Fruit fly (Drosophila melanogaster) whole organism, embryonic: ENCODE data around the gene CG11842.

ENCODE experiments used
- Abd-B ChIP-seq: fragments of 200-800 bp; sonication (Bioruptor generic); optimal IDR thresholded peaks from 2 replicates; lab custom pipeline; 2018; ENCODE audit warnings: missing biosample characterization, mild to moderate bottlenecking, missing genetic modification characterization, moderate library complexity
- Atf6 ChIP-seq: fragments of 200-800 bp; sonication (Bioruptor generic); IDR thresholded peaks from 2 replicates; pipeline ENCODE4 v1.3.6; 2022; ENCODE audit warnings: missing biosample characterization, missing genetic modification characterization
- Bdp1 ChIP-seq: fragments of 200-800 bp; sonication (Bioruptor generic); optimal IDR thresholded peaks from 3 replicates; lab custom pipeline; 2016; ENCODE audit warnings: missing biosample characterization, missing genetic modification characterization
- CG10209 ChIP-seq: fragments of 200-800 bp; sonication (Bioruptor generic); optimal IDR thresholded peaks from 3 replicates; lab custom pipeline; 2017; ENCODE audit warnings: missing biosample characterization, mild to moderate bottlenecking, missing genetic modification characterization, missing genetic modification reagents
- CG11504 ChIP-seq: fragments of 200-800 bp; sonication (Bioruptor generic); optimal IDR thresholded peaks from 3 replicates; lab custom pipeline; 2019; ENCODE audit warnings: missing biosample characterization, mild to moderate bottlenecking, missing genetic modification characterization, moderate library complexity
- CG12391 ChIP-seq: fragments of 200-800 bp; sonication (Bioruptor generic); optimal IDR thresholded peaks from 3 replicates; lab custom pipeline; 2018; ENCODE audit warnings: missing biosample characterization, mild to moderate bottlenecking, missing genetic modification characterization, moderate library complexity
- CG13287 ChIP-seq: fragments of 200-800 bp; sonication (Bioruptor generic); IDR thresholded peaks from 2 replicates; pipeline ENCODE4 v1.3.6; 2022; ENCODE audit warnings: missing biosample characterization, missing genetic modification characterization; ENCODE audit not compliant: partially characterized antibody
- CG13296 ChIP-seq: fragments of 200-800 bp; sonication (Bioruptor generic); optimal IDR thresholded peaks from 3 replicates; lab custom pipeline; 2018; ENCODE audit warnings: missing biosample characterization, mild to moderate bottlenecking, missing genetic modification characterization
- CG14050 ChIP-seq: fragments of 200-800 bp; sonication (Bioruptor generic); IDR thresholded peaks from 3 replicates; pipeline ENCODE4 v1.3.6; 2022; ENCODE audit warnings: missing biosample characterization, missing genetic modification characterization
- CG15479 ChIP-seq: fragments of 200-800 bp; sonication (Bioruptor generic); optimal IDR thresholded peaks from 3 replicates; lab custom pipeline; 2019; ENCODE audit warnings: missing biosample characterization, mild to moderate bottlenecking, missing genetic modification characterization, moderate library complexity
- CG17912 ChIP-seq: fragments of 200-800 bp; sonication (Bioruptor generic); optimal IDR thresholded peaks from 2 replicates; lab custom pipeline; 2018; ENCODE audit warnings: missing biosample characterization, mild to moderate bottlenecking, missing genetic modification characterization
- CG34224 ChIP-seq: fragments of 200-800 bp; sonication (Bioruptor generic); IDR thresholded peaks from 3 replicates; pipeline ENCODE4 v1.3.6; 2022; ENCODE audit warnings: missing biosample characterization, missing genetic modification characterization; ENCODE audit not compliant: partially characterized antibody
- CG4360 ChIP-seq: fragments of 200-800 bp; sonication (Bioruptor generic); IDR thresholded peaks from 2 replicates; pipeline ENCODE4 v1.3.6; 2022; ENCODE audit warnings: missing biosample characterization, missing genetic modification characterization
- CG6175 ChIP-seq: fragments of 200-800 bp; sonication (Bioruptor generic); IDR thresholded peaks from 3 replicates; pipeline ENCODE4 v1.3.6; 2022; ENCODE audit warnings: missing biosample characterization, missing genetic modification characterization
- CG7271 ChIP-seq: fragments of 200-800 bp; sonication (Bioruptor generic); optimal IDR thresholded peaks from 2 replicates; lab custom pipeline; 2018; ENCODE audit warnings: missing biosample characterization, mild to moderate bottlenecking, missing genetic modification characterization, moderate library complexity
- CG7786 ChIP-seq: fragments of 200-800 bp; sonication (Bioruptor generic); optimal IDR thresholded peaks from 2 replicates; lab custom pipeline; 2016; ENCODE audit warnings: missing biosample characterization, missing genetic modification characterization
- CG7928 ChIP-seq: fragments of 200-800 bp; sonication (Bioruptor generic); optimal IDR thresholded peaks from 2 replicates; lab custom pipeline; 2017; ENCODE audit warnings: missing biosample characterization, mild to moderate bottlenecking, missing genetic modification characterization
- CG8290 ChIP-seq, 3 experiments: fragments of 200-800 bp; sonication (Bioruptor generic); optimal IDR thresholded peaks; 2 replicates each; lab custom pipeline; 2016 to 2019; ENCODE audit warnings: missing biosample characterization in 3 of 3, missing genetic modification characterization in 3 of 3, mild to moderate bottlenecking in 2 of 3, moderate library complexity in 1 of 3
- CG8765 ChIP-seq: fragments of 200-800 bp; sonication (Bioruptor generic); IDR thresholded peaks from 2 replicates; pipeline ENCODE4 v1.3.6; 2022; ENCODE audit warnings: missing biosample characterization, missing genetic modification characterization
- CG9932 ChIP-seq: fragments of 200-800 bp; sonication (Bioruptor generic); IDR thresholded peaks from 2 replicates; pipeline ENCODE4 v1.3.6; 2022; ENCODE audit warnings: missing biosample characterization, missing genetic modification characterization
- Dfd ChIP-seq, 2 experiments: fragments of >200 bp; optimal IDR thresholded peaks; 2 replicates each; lab custom pipeline; 2017; ENCODE audit warnings: missing biosample characterization in 2 of 2, missing genetic modification characterization in 2 of 2
- Gug ChIP-seq: fragments of 200-800 bp; sonication (Bioruptor generic); IDR thresholded peaks from 4 replicates; pipeline ENCODE4 v1.3.6; 2022; ENCODE audit warnings: missing biosample characterization, missing genetic modification characterization
- HmgZ ChIP-seq: fragments of 200-800 bp; sonication (Bioruptor generic); optimal IDR thresholded peaks from 2 replicates; lab custom pipeline; 2018; ENCODE audit warnings: missing biosample characterization, mild to moderate bottlenecking, missing genetic modification characterization
- Jarid2 ChIP-seq: fragments of 200-800 bp; sonication (Bioruptor generic); optimal IDR thresholded peaks from 3 replicates; lab custom pipeline; 2017; ENCODE audit warnings: mild to moderate bottlenecking, missing biosample characterization, missing genetic modification reagents, missing genetic modification characterization
- Mad ChIP-seq: fragments of 200-800 bp; sonication (Bioruptor generic); optimal IDR thresholded peaks from 2 replicates; lab custom pipeline; 2016; ENCODE audit warnings: missing biosample characterization, missing genetic modification characterization
- Max ChIP-seq: fragments of 200-800 bp; sonication (Bioruptor generic); optimal IDR thresholded peaks from 2 replicates; lab custom pipeline; 2016; ENCODE audit warnings: missing biosample characterization, mild to moderate bottlenecking, missing genetic modification characterization
- Mes4 ChIP-seq: fragments of 200-800 bp; sonication (Bioruptor generic); optimal IDR thresholded peaks from 2 replicates; lab custom pipeline; 2016; ENCODE audit warnings: missing biosample characterization, missing genetic modification characterization
- Neu2 ChIP-seq: fragments of 200-800 bp; sonication (Bioruptor generic); optimal IDR thresholded peaks from 3 replicates; lab custom pipeline; 2016; ENCODE audit warnings: missing biosample characterization, missing genetic modification characterization, borderline replicate concordance
- PHDP ChIP-seq: fragments of 200-800 bp; sonication (Bioruptor generic); optimal IDR thresholded peaks from 3 replicates; lab custom pipeline; 2018; ENCODE audit warnings: missing biosample characterization, mild to moderate bottlenecking, missing genetic modification characterization, moderate library complexity
- bigmax ChIP-seq: fragments of 200-800 bp; sonication (Bioruptor generic); optimal IDR thresholded peaks from 2 replicates; lab custom pipeline; 2018; ENCODE audit warnings: missing biosample characterization, mild to moderate bottlenecking, missing genetic modification characterization
- btn ChIP-seq: fragments of 200-800 bp; sonication (Bioruptor generic); optimal IDR thresholded peaks from 2 replicates; lab custom pipeline; 2016; ENCODE audit warnings: missing biosample characterization, missing genetic modification characterization
- cg ChIP-seq: fragments of 200-800 bp; sonication (Bioruptor generic); optimal IDR thresholded peaks from 3 replicates; lab custom pipeline; 2019; ENCODE audit warnings: missing biosample characterization, mild to moderate bottlenecking, missing genetic modification characterization, moderate library complexity
- chif ChIP-seq, 2 experiments: fragments of 200-800 bp; sonication (Bioruptor generic); optimal IDR thresholded peaks; 3 replicates each; lab custom pipeline; 2016; ENCODE audit warnings: missing biosample characterization in 2 of 2, missing genetic modification characterization in 2 of 2
- chinmo ChIP-seq: fragments of 200-800 bp; sonication (Bioruptor generic); IDR thresholded peaks from 4 replicates; pipeline ENCODE4 v1.3.6; 2022; ENCODE audit warnings: missing biosample characterization, missing genetic modification characterization; ENCODE audit not compliant: partially characterized antibody
- chm ChIP-seq: fragments of 200-800 bp; sonication (Bioruptor generic); IDR thresholded peaks from 2 replicates; pipeline ENCODE4 v1.3.6; 2022; ENCODE audit warnings: missing biosample characterization, missing genetic modification characterization
- chn ChIP-seq: fragments of 200-800 bp; sonication (Bioruptor generic); optimal IDR thresholded peaks from 2 replicates; lab custom pipeline; 2016; ENCODE audit warnings: missing biosample characterization, missing genetic modification characterization
- dati ChIP-seq: fragments of 200-800 bp; sonication (Bioruptor generic); IDR thresholded peaks from 2 replicates; pipeline ENCODE4 v1.3.6; 2022; ENCODE audit warnings: missing biosample characterization, missing genetic modification characterization
- emc ChIP-seq: fragments of 200-800 bp; sonication (Bioruptor generic); optimal IDR thresholded peaks from 2 replicates; lab custom pipeline; 2016; ENCODE audit warnings: missing biosample characterization, missing genetic modification characterization
- hth ChIP-seq: fragments of >200 bp; optimal IDR thresholded peaks from 2 replicates; lab custom pipeline; 2017; ENCODE audit warnings: inconsistent platforms
- klu ChIP-seq: fragments of 200-800 bp; sonication (Bioruptor generic); IDR thresholded peaks from 2 replicates; pipeline ENCODE4 v1.3.6; 2022; ENCODE audit warnings: missing biosample characterization, missing genetic modification characterization
- lbe ChIP-seq: fragments of 200-800 bp; sonication (Bioruptor generic); optimal IDR thresholded peaks from 2 replicates; lab custom pipeline; 2016; ENCODE audit warnings: missing biosample characterization, mild to moderate bottlenecking, missing genetic modification characterization
- lmd ChIP-seq: fragments of 200-800 bp; sonication (Bioruptor generic); IDR thresholded peaks from 2 replicates; pipeline ENCODE4 v1.3.6; 2022; ENCODE audit warnings: missing biosample characterization, missing genetic modification characterization
- pfk ChIP-seq: fragments of 200-800 bp; sonication (Bioruptor generic); optimal IDR thresholded peaks from 2 replicates; lab custom pipeline; 2018; ENCODE audit warnings: missing biosample characterization, mild to moderate bottlenecking, missing genetic modification characterization, moderate library complexity
- row ChIP-seq: fragments of 200-800 bp; sonication (Bioruptor generic); IDR thresholded peaks from 3 replicates; pipeline ENCODE4 v1.3.6; 2022; ENCODE audit warnings: missing biosample characterization, missing genetic modification characterization
- salm ChIP-seq: fragments of 200-800 bp; sonication (Bioruptor generic); optimal IDR thresholded peaks from 2 replicates; lab custom pipeline; 2018; ENCODE audit warnings: missing biosample characterization, mild to moderate bottlenecking, missing genetic modification characterization
- slbo ChIP-seq: fragments of 200-800 bp; sonication (Bioruptor generic); IDR thresholded peaks from 2 replicates; pipeline ENCODE4 v1.3.6; 2022; ENCODE audit warnings: missing biosample characterization, missing genetic modification characterization
- sug ChIP-seq: fragments of 200-800 bp; optimal IDR thresholded peaks from 2 replicates; lab custom pipeline; 2019; ENCODE audit warnings: missing biosample characterization, mild to moderate bottlenecking, missing genetic modification characterization, moderate library complexity
- unpg ChIP-seq: fragments of 200-800 bp; sonication (Bioruptor generic); optimal IDR thresholded peaks from 3 replicates; lab custom pipeline; 2018; ENCODE audit warnings: missing biosample characterization, mild to moderate bottlenecking, missing genetic modification characterization, moderate library complexity
- wdn ChIP-seq: fragments of 200-800 bp; sonication (Bioruptor generic); IDR thresholded peaks from 2 replicates; pipeline ENCODE4 v1.3.6; 2022; ENCODE audit warnings: missing biosample characterization, missing genetic modification characterization

The CG11842 gene

DNA sequence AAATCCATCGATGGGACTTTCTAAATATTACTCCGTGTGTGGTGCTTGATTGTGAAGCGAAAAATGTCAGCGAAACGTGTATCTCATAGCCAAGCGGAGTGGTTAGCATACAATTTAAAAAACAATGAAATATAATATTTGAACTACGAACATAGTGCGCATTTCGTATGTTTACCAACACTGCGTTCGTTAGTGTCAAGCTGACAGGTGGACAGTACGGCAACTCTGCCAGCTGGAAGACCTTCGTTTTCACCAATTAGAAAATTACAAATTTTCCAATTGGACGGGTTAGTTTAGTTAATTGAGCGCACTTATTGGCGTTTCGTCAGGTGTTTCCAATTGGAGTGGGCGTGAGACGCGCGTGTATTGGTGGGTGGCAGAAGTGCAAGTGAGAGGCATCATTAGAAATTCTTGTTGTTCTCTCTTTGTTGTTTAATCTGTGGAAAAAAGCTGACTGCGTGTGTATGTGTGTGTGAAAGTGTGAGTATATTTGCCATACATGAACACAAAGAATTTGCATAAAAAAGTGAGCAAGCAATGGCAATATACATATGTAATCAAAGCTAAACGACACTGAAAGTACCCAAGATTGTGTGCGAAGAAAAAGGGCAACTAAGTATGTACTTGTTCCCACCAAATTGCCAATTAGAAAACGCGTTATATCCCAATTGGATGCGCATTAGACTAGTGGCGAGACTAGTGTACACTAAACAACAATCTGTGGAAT, 12.6 kb upstream of the CG11842 start (continued):
- TF ChIP-seq chinmo (GFP tag; lab: Robert Waterston, UW): 0 out of 4 replicates have a peak, but pooled peaks have one; percentile 40
- TF ChIP-seq Bdp1 (GFP tag; lab: Kevin White, UChicago): peak; percentile 9
- no peak for TF ChIP-seq HmgZ (tag; lab: Kevin White, UChicago)
- peak; percentile 21 for TF ChIP-seq CG10209 (GFP tag; lab: Kevin White, UChicago)
- no peak for TF ChIP-seq dati (GFP tag; lab: Robert Waterston, UW)
- no peak for TF ChIP-seq unpg (GFP tag; lab: Kevin White, UChicago)
- no peak for TF ChIP-seq emc (GFP tag; lab: Kevin White, UChicago)
- TF ChIP-seq Mad (GFP tag; lab: Kevin White, UChicago): no peak
- TF ChIP-seq sug: peak; percentile 21
- TF ChIP-seq chn (GFP tag; lab: Kevin White, UChicago): peak; percentile 66
- no peak for TF ChIP-seq CG7271 (tag; lab: Kevin White, UChicago)
- no peak for TF ChIP-seq Jarid2 (GFP tag; lab: Kevin White, UChicago)
- peak; percentile 12 for TF ChIP-seq CG7786 (GFP tag; lab: Kevin White, UChicago)
- TF ChIP-seq CG15479 (GFP tag; lab: Kevin White, UChicago): no peak
- no peak for TF ChIP-seq Dfd (GFP tag; optimal IDR thresholded peaks at IDR 0.05; lab: Kevin White, UChicago)
- TF ChIP-seq salm: no peak
- TF ChIP-seq lbe (GFP tag; lab: Kevin White, UChicago): peak; percentile 10
- no peak for TF ChIP-seq CG4360
- TF ChIP-seq Mes4: no peak
- no peak; the same call in 1 of the 2 replicates for TF ChIP-seq CG13287
- peak; percentile 38 for TF ChIP-seq CG12391 (tag; lab: Kevin White, UChicago)
- no peak for TF ChIP-seq CG17912 (GFP tag; lab: Kevin White, UChicago)
- TF ChIP-seq CG9932 (GFP tag; lab: Robert Waterston, UW): peak; percentile 49
- TF ChIP-seq btn (GFP tag; lab: Kevin White, UChicago): no peak
- TF ChIP-seq slbo (GFP tag; lab: Robert Waterston, UW): peak; percentile 43
- no peak for TF ChIP-seq hth
- no peak for TF ChIP-seq bigmax
- peak; percentile 8; the same call in 1 of the 3 replicates for TF ChIP-seq CG34224 (GFP tag; lab: Robert Waterston, UW)
- peak in 1 of 2 experiments; percentile 25 for TF ChIP-seq chif (GFP tag; optimal IDR thresholded peaks at IDR 0.05; lab: Kevin White, UChicago)
- no peak for TF ChIP-seq Abd-B (GFP tag; lab: Kevin White, UChicago)
- TF ChIP-seq Gug (GFP tag; lab: Robert Waterston, UW): no peak
- peak; percentile 23 for TF ChIP-seq CG11504 (tag; lab: Kevin White, UChicago)
- TF ChIP-seq lmd: peak; percentile 16; the same call in 1 of the 2 replicates
- TF ChIP-seq CG6175: no peak
- TF ChIP-seq CG14050: no peak
- peak; percentile 46 for TF ChIP-seq Max
- no peak for TF ChIP-seq chm
- TF ChIP-seq PHDP: no peak
- no peak for TF ChIP-seq CG13296 (GFP tag; lab: Kevin White, UChicago)
- TF ChIP-seq cg (GFP tag; lab: Kevin White, UChicago): peak; percentile 68
- TF ChIP-seq CG8765 (GFP tag; lab: Robert Waterston, UW): no peak
- no peak for TF ChIP-seq klu (GFP tag; lab: Robert Waterston, UW)
- TF ChIP-seq pfk (GFP tag; lab: Kevin White, UChicago): no peak
- TF ChIP-seq CG8290 (GFP tag; optimal IDR thresholded peaks at IDR 0.05; lab: Kevin White, UChicago): peak; percentile 39
- peak; percentile 19 to 79 for TF ChIP-seq CG8290 (tag; optimal IDR thresholded peaks at IDR 0.05; lab: Kevin White, UChicago)
- no peak for TF ChIP-seq Atf6 (GFP tag; lab: Robert Waterston, UW)
- no peak for TF ChIP-seq Neu2 (GFP tag; lab: Kevin White, UChicago)
- TF ChIP-seq row (GFP tag; lab: Robert Waterston, UW): peak; percentile 48; the same call in 2 of the 3 replicates
- TF ChIP-seq CG7928 (GFP tag; lab: Kevin White, UChicago): no peak
- 0 out of 2 replicates have a peak, but pooled peaks have one; percentile 10 for TF ChIP-seq wdn (GFP tag; lab: Robert Waterston, UW)
